Fruit fly (Drosophila melanogaster) whole organism, prepupa: ENCODE data around the gene Vha16-3.

Experiments used
- Blimp-1 ChIP-seq: fragments of 200-800 bp; sonication (Bioruptor generic); optimal IDR thresholded peaks from 3 replicates; lab custom pipeline; 2017; ENCODE audit warnings: missing biosample characterization, missing genetic modification characterization, mild to moderate bottlenecking, moderate library complexity, missing genetic modification reagents
- CG10631 ChIP-seq: fragments of 200-800 bp; sonication (Bioruptor generic); optimal IDR thresholded peaks from 2 replicates; lab custom pipeline; 2016; ENCODE audit warnings: missing biosample characterization, missing genetic modification characterization
- CG10669 ChIP-seq: fragments of 200-800 bp; sonication (Bioruptor generic); optimal IDR thresholded peaks from 3 replicates; lab custom pipeline; 2018; ENCODE audit warnings: missing biosample characterization, mild to moderate bottlenecking, missing genetic modification characterization, moderate library complexity
- CG11294 ChIP-seq: fragments of 200-800 bp; sonication (Bioruptor generic); IDR thresholded peaks from 2 replicates; pipeline ENCODE4 v1.3.6; 2022; ENCODE audit warnings: missing biosample characterization, missing genetic modification characterization
- CG11902 ChIP-seq: fragments of 200-800 bp; sonication (Bioruptor generic); optimal IDR thresholded peaks from 3 replicates; lab custom pipeline; 2016; ENCODE audit warnings: missing biosample characterization, missing genetic modification characterization
- CG15336 ChIP-seq: fragments of 200-800 bp; sonication (Bioruptor generic); IDR thresholded peaks from 2 replicates; pipeline ENCODE4 v1.3.6; 2022; ENCODE audit warnings: missing biosample characterization, missing genetic modification characterization
- CG1621 ChIP-seq: fragments of 200-800 bp; sonication (Bioruptor generic); optimal IDR thresholded peaks from 3 replicates; lab custom pipeline; 2018; ENCODE audit warnings: missing biosample characterization, mild to moderate bottlenecking, missing genetic modification characterization
- CG16779 ChIP-seq: fragments of 200-800 bp; sonication (Bioruptor generic); optimal IDR thresholded peaks from 3 replicates; lab custom pipeline; 2017; ENCODE audit warnings: missing biosample characterization, mild to moderate bottlenecking, missing genetic modification characterization
- CG3032 ChIP-seq: fragments of 200-800 bp; optimal IDR thresholded peaks from 2 replicates; lab custom pipeline; 2019; ENCODE audit warnings: missing biosample characterization, mild to moderate bottlenecking, missing genetic modification characterization, moderate library complexity
- CG32006 ChIP-seq: fragments of 200-800 bp; sonication (Bioruptor generic); optimal IDR thresholded peaks from 3 replicates; lab custom pipeline; 2017; ENCODE audit warnings: missing biosample characterization, mild to moderate bottlenecking, missing genetic modification characterization
- CG3919 ChIP-seq: fragments of 200-800 bp; sonication (Bioruptor generic); optimal IDR thresholded peaks from 3 replicates; lab custom pipeline; 2016; ENCODE audit warnings: missing biosample characterization, missing genetic modification characterization
- CG6276 ChIP-seq: fragments of 200-800 bp; sonication (Bioruptor generic); optimal IDR thresholded peaks from 2 replicates; lab custom pipeline; 2017; ENCODE audit warnings: missing biosample characterization, mild to moderate bottlenecking, missing genetic modification characterization
- CG6792 ChIP-seq: fragments of 200-800 bp; sonication (Bioruptor generic); optimal IDR thresholded peaks from 3 replicates; lab custom pipeline; 2016; ENCODE audit warnings: missing biosample characterization, missing genetic modification characterization
- CG6808 ChIP-seq: fragments of 200-800 bp; sonication (Bioruptor generic); optimal IDR thresholded peaks from 3 replicates; lab custom pipeline; 2017; ENCODE audit warnings: missing biosample characterization, missing genetic modification characterization, mild to moderate bottlenecking, moderate library complexity, missing genetic modification reagents
- CG6854 ChIP-seq: fragments of 200-800 bp; sonication (Bioruptor generic); optimal IDR thresholded peaks from 2 replicates; lab custom pipeline; 2017; ENCODE audit warnings: missing biosample characterization, mild to moderate bottlenecking, missing genetic modification characterization
- CG7368 ChIP-seq: fragments of 200-800 bp; sonication (Bioruptor generic); optimal IDR thresholded peaks from 3 replicates; lab custom pipeline; 2016; ENCODE audit warnings: missing biosample characterization, missing genetic modification characterization
- CG8319 ChIP-seq: fragments of 200-800 bp; sonication (Bioruptor generic); optimal IDR thresholded peaks from 3 replicates; lab custom pipeline; 2016; ENCODE audit warnings: missing biosample characterization, missing genetic modification characterization
- CG8632 ChIP-seq: fragments of 200-800 bp; sonication (Bioruptor generic); optimal IDR thresholded peaks from 3 replicates; lab custom pipeline; 2016; ENCODE audit warnings: missing biosample characterization, missing genetic modification characterization
- CG9139 ChIP-seq: fragments of 200-800 bp; sonication (Bioruptor generic); optimal IDR thresholded peaks from 3 replicates; lab custom pipeline; 2017; ENCODE audit warnings: missing biosample characterization, mild to moderate bottlenecking, missing genetic modification characterization
- Eip75B ChIP-seq: fragments of 200-800 bp; sonication (Bioruptor generic); optimal IDR thresholded peaks from 3 replicates; lab custom pipeline; 2016; ENCODE audit warnings: missing biosample characterization, missing genetic modification characterization
- Eip78C ChIP-seq: fragments of 200-800 bp; sonication (Bioruptor generic); peaks from one replicate; lab custom pipeline; 2016; ENCODE audit warnings: missing biosample characterization, missing genetic modification characterization
- Eip93F ChIP-seq: fragments of 200-800 bp; sonication (Bioruptor generic); optimal IDR thresholded peaks from 2 replicates; lab custom pipeline; 2016; ENCODE audit warnings: missing biosample characterization, mild to moderate bottlenecking, missing genetic modification characterization
- Ets21C ChIP-seq: fragments of 200-800 bp; sonication (Bioruptor generic); optimal IDR thresholded peaks from 3 replicates; lab custom pipeline; 2016; ENCODE audit warnings: missing biosample characterization, missing genetic modification characterization
- Gug ChIP-seq: fragments of 200-800 bp; sonication (Bioruptor generic); IDR thresholded peaks from 2 replicates; pipeline ENCODE4 v1.3.6; 2022; ENCODE audit warnings: missing biosample characterization, missing genetic modification characterization
- Hr39 ChIP-seq: fragments of 200-800 bp; sonication (Bioruptor generic); optimal IDR thresholded peaks from 2 replicates; lab custom pipeline; 2016; ENCODE audit warnings: missing biosample characterization, missing genetic modification characterization
- Hr4 ChIP-seq: fragments of 200-800 bp; sonication (Bioruptor generic); optimal IDR thresholded peaks from 3 replicates; lab custom pipeline; 2016; ENCODE audit warnings: missing biosample characterization, missing genetic modification characterization
- Lpt ChIP-seq: fragments of 200-800 bp; sonication (Bioruptor generic); optimal IDR thresholded peaks from 3 replicates; lab custom pipeline; 2016; ENCODE audit warnings: missing biosample characterization, missing genetic modification characterization
- Met ChIP-seq: fragments of 200-800 bp; sonication (Bioruptor generic); optimal IDR thresholded peaks from 3 replicates; lab custom pipeline; 2016; ENCODE audit warnings: missing biosample characterization, missing genetic modification characterization
- Smox ChIP-seq: fragments of 200-800 bp; sonication (Bioruptor generic); optimal IDR thresholded peaks from 3 replicates; lab custom pipeline; 2016; ENCODE audit warnings: missing biosample characterization, missing genetic modification characterization
- Sox102F ChIP-seq: fragments of 200-800 bp; sonication (Bioruptor generic); optimal IDR thresholded peaks from 2 replicates; lab custom pipeline; 2016; ENCODE audit warnings: missing biosample characterization, mild to moderate bottlenecking, missing genetic modification characterization
- Sox14 ChIP-seq: fragments of 200-800 bp; sonication (Bioruptor generic); optimal IDR thresholded peaks from 3 replicates; lab custom pipeline; 2016; ENCODE audit warnings: missing biosample characterization, missing genetic modification characterization
- Sox15 ChIP-seq: fragments of 200-800 bp; sonication (Bioruptor generic); optimal IDR thresholded peaks from 3 replicates; lab custom pipeline; 2016; ENCODE audit warnings: missing biosample characterization, missing genetic modification characterization
- acj6 ChIP-seq: fragments of 200-800 bp; sonication (Bioruptor generic); optimal IDR thresholded peaks from 3 replicates; lab custom pipeline; 2016; ENCODE audit warnings: missing biosample characterization, missing genetic modification characterization
- cyc ChIP-seq: fragments of 200-800 bp; sonication (Bioruptor generic); optimal IDR thresholded peaks from 3 replicates; lab custom pipeline; 2016; ENCODE audit warnings: missing biosample characterization, missing genetic modification characterization
- dac ChIP-seq: fragments of 200-800 bp; sonication (Bioruptor generic); optimal IDR thresholded peaks from 2 replicates; lab custom pipeline; 2017; ENCODE audit warnings: missing biosample characterization, mild to moderate bottlenecking, missing genetic modification characterization
- eg ChIP-seq: fragments of 200-800 bp; sonication (Bioruptor generic); IDR thresholded peaks from 3 replicates; pipeline ENCODE4 v1.3.6; 2022; ENCODE audit warnings: missing biosample characterization, missing genetic modification characterization
- esn ChIP-seq: fragments of 200-800 bp; sonication (Bioruptor generic); optimal IDR thresholded peaks from 2 replicates; lab custom pipeline; 2016; ENCODE audit warnings: missing biosample characterization, mild to moderate bottlenecking, missing genetic modification characterization, moderate library complexity
- fd85E ChIP-seq: fragments of 200-800 bp; sonication (Bioruptor generic); optimal IDR thresholded peaks from 3 replicates; lab custom pipeline; 2016; ENCODE audit warnings: missing biosample characterization, missing genetic modification characterization
- fkh ChIP-seq: fragments of 200-800 bp; sonication (Bioruptor generic); optimal IDR thresholded peaks from 3 replicates; lab custom pipeline; 2017; ENCODE audit warnings: missing biosample characterization, mild to moderate bottlenecking, missing genetic modification characterization, moderate library complexity
- lz ChIP-seq: fragments of 200-800 bp; sonication (Bioruptor generic); optimal IDR thresholded peaks from 3 replicates; lab custom pipeline; 2016; ENCODE audit warnings: missing biosample characterization, missing genetic modification characterization
- net ChIP-seq: fragments of 200-800 bp; sonication (Bioruptor generic); optimal IDR thresholded peaks from 3 replicates; lab custom pipeline; 2016; ENCODE audit warnings: missing biosample characterization, missing genetic modification characterization
- pdm3 ChIP-seq: fragments of 200-800 bp; sonication (Bioruptor generic); optimal IDR thresholded peaks from 3 replicates; lab custom pipeline; 2016; ENCODE audit warnings: missing biosample characterization, missing genetic modification characterization
- spab ChIP-seq: fragments of 200-800 bp; sonication (Bioruptor generic); optimal IDR thresholded peaks from 2 replicates; lab custom pipeline; 2017; ENCODE audit warnings: missing biosample characterization, mild to moderate bottlenecking, missing genetic modification characterization, missing genetic modification reagents
- ss ChIP-seq, 2 experiments: fragments of 200-800 bp; sonication (Bioruptor generic); optimal IDR thresholded peaks; 2 replicates in 1 of 2; 3 replicates in 1 of 2; lab custom pipeline; 2017 to 2018; ENCODE audit warnings: mild to moderate bottlenecking in 2 of 2, missing biosample characterization in 2 of 2, missing genetic modification characterization in 2 of 2, moderate library complexity in 1 of 2
- svp ChIP-seq: fragments of 200-800 bp; sonication (Bioruptor generic); peaks from one replicate; lab custom pipeline; 2016; ENCODE audit warnings: missing biosample characterization, missing genetic modification characterization
- vri ChIP-seq: fragments of 200-800 bp; sonication (Bioruptor generic); optimal IDR thresholded peaks from 3 replicates; lab custom pipeline; 2016; ENCODE audit warnings: missing biosample characterization, mild to moderate bottlenecking, missing genetic modification characterization

The Vha16-3 gene

dm6 chr3L:11458370-11458769 lies 14.7 kb upstream of the Vha16-3 start, which contains the start of the genes CG12289 and CG7551:
Gene CG12289 (minus strand): TSS chr3L:11458470.
Gene CG7551 (plus strand): TSS chr3L:11458490.
- TF ChIP-seq Hr4 (no peak), CG6792 (no peak), CG3919 (GFP tag; lab: Kevin White, UChicago) (no peak), Smox (GFP tag; lab: Kevin White, UChicago) (no peak), vri (GFP tag; lab: Kevin White, UChicago) (no peak), dac (GFP tag; lab: Kevin White, UChicago) (no peak), Blimp-1 (GFP tag; lab: Kevin White, UChicago) (no peak), Sox102F (GFP tag; lab: Kevin White, UChicago) (no peak)

DNA sequence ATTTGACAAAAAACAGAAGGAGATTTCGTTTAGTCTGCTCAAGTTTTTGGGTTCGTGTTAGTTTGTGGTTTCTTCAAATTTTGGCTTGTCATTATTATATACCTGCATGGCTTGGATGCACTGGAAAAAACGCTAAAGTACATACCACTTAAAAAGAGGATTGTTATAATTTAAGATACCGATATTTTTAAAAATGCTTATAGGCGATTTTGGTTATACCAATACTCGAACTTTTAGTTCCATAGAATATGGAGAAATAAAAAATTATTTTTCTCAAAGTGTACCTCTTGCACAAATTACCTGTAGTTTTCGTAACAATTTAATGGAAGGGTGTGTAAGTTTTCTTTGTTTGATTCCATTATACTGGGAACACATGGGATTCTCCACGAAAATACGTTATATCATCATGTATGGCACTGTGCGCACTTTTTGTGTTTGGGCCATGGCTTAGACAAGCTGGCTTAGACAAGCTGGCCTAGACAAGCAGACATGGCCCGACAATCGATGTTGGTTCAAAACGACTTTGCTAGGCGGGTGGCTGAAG lies 7.6 kb upstream of the Vha16-3 start, which contains the start of gene Fum3:
TSS of gene Fum3 (minus strand) at position 494 of the 544 bp plus-strand sequence.
- TF ChIP-seq cyc (GFP tag; lab: Kevin White, UChicago): no peak
- TF ChIP-seq svp (GFP tag; lab: Kevin White, UChicago): peak; percentile 48

DNA sequence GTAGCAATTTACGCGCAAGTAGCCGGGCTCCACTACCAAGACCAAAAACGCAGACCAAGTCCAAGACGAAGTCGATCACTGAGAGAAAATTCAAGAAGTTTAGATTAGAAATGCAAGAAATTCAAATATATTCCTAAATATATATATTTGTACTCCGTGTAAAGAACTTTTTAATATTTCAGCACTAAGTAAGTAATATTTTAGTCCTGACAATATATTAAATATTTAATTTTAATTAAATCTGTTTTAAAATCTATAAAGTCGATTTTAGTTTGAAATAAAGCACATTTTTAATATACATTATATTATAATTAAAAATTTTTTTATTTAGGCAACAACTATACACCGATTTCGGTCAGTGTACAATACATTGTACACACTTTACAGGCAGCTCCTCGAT lies 6.1 kb upstream of the Vha16-3 start:
- TF ChIP-seq net (GFP tag; lab: Kevin White, UChicago): no peak
- peak; percentile 12 for TF ChIP-seq cyc (GFP tag; lab: Kevin White, UChicago)
- TF ChIP-seq Lpt (GFP tag; lab: Kevin White, UChicago): no peak
- TF ChIP-seq Eip75B (GFP tag; lab: Kevin White, UChicago): no peak
- TF ChIP-seq CG15336 (GFP tag; lab: Robert Waterston, UW): no peak
- peak; percentile 49 for TF ChIP-seq CG3032
- peak; percentile 5 for TF ChIP-seq lz (GFP tag; lab: Kevin White, UChicago)
- TF ChIP-seq CG1621: no peak
- TF ChIP-seq CG11294 (GFP tag; lab: Robert Waterston, UW): no peak
- no peak for TF ChIP-seq Hr39 (GFP tag; lab: Kevin White, UChicago)
- no peak for TF ChIP-seq CG16779 (tag; lab: Kevin White, UChicago)
- peak; percentile 64 for TF ChIP-seq Eip78C
- peak; percentile 19 for TF ChIP-seq spab (GFP tag; lab: Kevin White, UChicago)
- TF ChIP-seq Hr4: no peak
- no peak for TF ChIP-seq pdm3 (GFP tag; lab: Kevin White, UChicago)
- no peak for TF ChIP-seq CG10669 (GFP tag; lab: Kevin White, UChicago)
- TF ChIP-seq Sox14: no peak
- TF ChIP-seq Gug: no peak
- TF ChIP-seq Eip93F: no peak
- no peak for TF ChIP-seq vri (GFP tag; lab: Kevin White, UChicago)
- no peak for TF ChIP-seq CG11902 (GFP tag; lab: Kevin White, UChicago)
- no peak for TF ChIP-seq CG8319 (GFP tag; lab: Kevin White, UChicago)
- TF ChIP-seq fkh (GFP tag; lab: Kevin White, UChicago): no peak
- peak; percentile 4 for TF ChIP-seq Sox102F (GFP tag; lab: Kevin White, UChicago)
- peak; percentile 30 for TF ChIP-seq acj6 (GFP tag; lab: Kevin White, UChicago)
- TF ChIP-seq CG6792: peak; percentile 20
- peak; percentile 8 for TF ChIP-seq CG3919 (GFP tag; lab: Kevin White, UChicago)
- TF ChIP-seq ss (GFP tag; optimal IDR thresholded peaks at IDR 0.05; lab: Kevin White, UChicago): no peak
- TF ChIP-seq svp (GFP tag; lab: Kevin White, UChicago): no peak
- no peak for TF ChIP-seq Smox (GFP tag; lab: Kevin White, UChicago)
- no peak for TF ChIP-seq Sox15 (GFP tag; lab: Kevin White, UChicago)
- no peak for TF ChIP-seq dac (GFP tag; lab: Kevin White, UChicago)
- no peak for TF ChIP-seq CG6276
- TF ChIP-seq Met (GFP tag; lab: Kevin White, UChicago): no peak
- no peak for TF ChIP-seq fd85E (GFP tag; lab: Kevin White, UChicago)
- no peak for TF ChIP-seq CG9139
- no peak for TF ChIP-seq eg
- peak; percentile 49 for TF ChIP-seq CG10631
- no peak for TF ChIP-seq Ets21C (GFP tag; lab: Kevin White, UChicago)
- TF ChIP-seq esn (GFP tag; lab: Kevin White, UChicago): peak; percentile 45
- no peak for TF ChIP-seq CG7368 (GFP tag; lab: Kevin White, UChicago)
- TF ChIP-seq CG6854: no peak
- no peak for TF ChIP-seq CG6808 (GFP tag; lab: Kevin White, UChicago)
- peak; percentile 55 for TF ChIP-seq CG8632 (GFP tag; lab: Kevin White, UChicago)
- peak; percentile 28 for TF ChIP-seq CG32006 (GFP tag; lab: Kevin White, UChicago)
